Fruit fly (Drosophila melanogaster): ENCODE data around the gene sens-2.
A peak's percentile ranks its signal among the peaks of the same experiment; 100 is the strongest.

The sens-2 gene

DNA sequence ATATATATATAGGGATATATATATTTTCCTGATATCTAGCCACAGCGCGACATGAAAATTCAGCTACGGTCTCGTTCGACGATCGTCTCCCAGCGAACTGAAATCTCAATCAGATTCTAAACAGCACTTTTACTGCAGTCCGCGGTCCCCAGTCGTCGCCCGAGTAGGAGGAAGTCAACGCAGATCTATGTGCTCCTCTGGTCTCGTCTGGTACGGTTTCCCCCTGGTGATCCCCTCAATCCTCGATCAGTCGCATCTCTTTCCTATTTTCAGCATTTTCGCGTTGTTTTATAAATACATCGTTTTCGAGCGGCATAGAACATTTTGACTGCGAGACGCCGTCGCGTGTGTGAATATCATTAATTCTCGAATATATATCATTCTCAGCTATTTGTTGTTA is 49.1 kb upstream of the sens-2 start, which contains the start of gene LUBEL:
Gene LUBEL (minus strand): TSS at position 101 of the 400 bp plus-strand sequence.
- TF ChIP-seq stc (GFP tag; IDR thresholded peaks at IDR 0.05) (no peak), Trl (optimal IDR thresholded peaks at IDR 0.05) (no peak), Trl (GFP tag; optimal IDR thresholded peaks at IDR 0.05) (no peak), eve (GFP tag; optimal IDR thresholded peaks at IDR 0.05) (no peak), sd (tag; optimal IDR thresholded peaks at IDR 0.05) (peak; percentile 21), CG10543 (GFP tag; optimal IDR thresholded peaks at IDR 0.05) (peak; percentile 29), shn (GFP tag; optimal IDR thresholded peaks at IDR 0.05) (no peak), crol (GFP tag; IDR thresholded peaks at IDR 0.05) (peak; percentile 36; the same call in 1 of the 2 replicates), Myb (GFP tag; optimal IDR thresholded peaks at IDR 0.05) (no peak), danr (GFP tag; IDR thresholded peaks at IDR 0.05) (no peak), CG4730 (GFP tag; IDR thresholded peaks at IDR 0.05) (no peak), Aef1 (GFP tag; IDR thresholded peaks at IDR 0.05) (no peak), hbn (GFP tag; IDR thresholded peaks at IDR 0.05; ENCODE audit: partially characterized antibody) (no peak), gro (GFP tag; optimal IDR thresholded peaks at IDR 0.05) (no peak), CG12769 (tag; optimal IDR thresholded peaks at IDR 0.05) (peak; percentile 86)

DNA sequence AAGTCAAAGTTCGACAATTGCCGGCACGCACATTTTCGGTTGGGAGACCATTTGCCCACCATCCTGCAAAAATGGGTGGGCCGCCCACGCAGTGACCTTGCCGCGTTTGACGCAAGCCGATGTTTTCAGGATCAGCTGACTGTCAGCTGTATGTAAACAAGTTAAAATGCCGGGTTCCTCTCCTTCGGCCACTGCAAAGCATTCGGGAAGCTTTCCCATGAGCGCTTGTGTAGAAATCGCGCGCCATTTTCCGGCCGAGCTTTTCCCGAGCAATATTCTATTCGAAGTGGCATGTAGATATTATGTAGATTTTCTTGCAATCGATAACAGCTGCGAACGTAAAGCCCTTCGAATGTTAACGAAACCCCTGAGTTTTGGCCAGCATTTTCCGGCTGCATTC is 48.1 kb upstream of the sens-2 start, which contains the start of gene CG17378:
Gene CG17378 (plus strand): TSS at position 397 of the 400 bp plus-strand sequence.
- TF ChIP-seq CG16815 (GFP tag; optimal IDR thresholded peaks at IDR 0.05) = no peak
- TF ChIP-seq Dref (GFP tag; IDR thresholded peaks at IDR 0.05) = 0 out of 2 replicates have a peak, but pooled peaks have one; percentile 30
- TF ChIP-seq CG10979 (tag; optimal IDR thresholded peaks at IDR 0.05) = no peak
- no peak for TF ChIP-seq lola (GFP tag; optimal IDR thresholded peaks at IDR 0.05)
- TF ChIP-seq CG8765 (GFP tag; IDR thresholded peaks at IDR 0.05) = no peak
- TF ChIP-seq CG10274 (GFP tag; optimal IDR thresholded peaks at IDR 0.05) = no peak
- no peak for TF ChIP-seq Ravus (GFP tag; IDR thresholded peaks at IDR 0.05)
- TF ChIP-seq chm (GFP tag; IDR thresholded peaks at IDR 0.05) = no peak
- TF ChIP-seq amos (GFP tag; IDR thresholded peaks at IDR 0.05; ENCODE audit: partially characterized antibody) = no peak; the same call in 1 of the 2 replicates
- TF ChIP-seq Bgb (GFP tag; IDR thresholded peaks at IDR 0.05; ENCODE audit: partially characterized antibody) = peak; percentile 49; the same call in 1 of the 2 replicates
- no peak for TF ChIP-seq ap (GFP tag; IDR thresholded peaks at IDR 0.05)
- no peak for TF ChIP-seq crol (GFP tag; IDR thresholded peaks at IDR 0.05)
- TF ChIP-seq CG43689 (GFP tag; IDR thresholded peaks at IDR 0.05) = no peak
- no peak for TF ChIP-seq TFAM (GFP tag; optimal IDR thresholded peaks at IDR 0.05)
- no peak for TF ChIP-seq mirr (GFP tag; optimal IDR thresholded peaks at IDR 0.05)
- TF ChIP-seq Deaf1 (tag; optimal IDR thresholded peaks at IDR 0.05) = peak; percentile 75
- no peak for TF ChIP-seq Rx (GFP tag; IDR thresholded peaks at IDR 0.05)
- no peak for TF ChIP-seq ara (GFP tag; IDR thresholded peaks at IDR 0.05)
- no peak for TF ChIP-seq CG1529 (GFP tag; optimal IDR thresholded peaks at IDR 0.05)
- TF ChIP-seq Lim3 (GFP tag; IDR thresholded peaks at IDR 0.05) = no peak
- TF ChIP-seq rib (GFP tag; IDR thresholded peaks at IDR 0.05) = no peak
- TF ChIP-seq Abd-B (GFP tag; optimal IDR thresholded peaks at IDR 0.05) = no peak
- no peak for TF ChIP-seq sim (GFP tag; IDR thresholded peaks at IDR 0.05)
- no peak for TF ChIP-seq tgo (GFP tag; IDR thresholded peaks at IDR 0.05)
- TF ChIP-seq CG34422 (GFP tag; IDR thresholded peaks at IDR 0.05) = peak; percentile 62; the same call in 1 of the 3 replicates
- peak; percentile 60 for TF ChIP-seq CG12769 (tag; optimal IDR thresholded peaks at IDR 0.05)
- no peak for TF ChIP-seq BtbVII (GFP tag; optimal IDR thresholded peaks at IDR 0.05)
- no peak for TF ChIP-seq CG7928 (GFP tag; optimal IDR thresholded peaks at IDR 0.05)
- TF ChIP-seq CG32767 (GFP tag; IDR thresholded peaks at IDR 0.05) = 0 out of 2 replicates have a peak, but pooled peaks have one; percentile 7
- TF ChIP-seq CG15601 (tag; optimal IDR thresholded peaks at IDR 0.05) = no peak
- no peak for TF ChIP-seq CG18011 (GFP tag; optimal IDR thresholded peaks at IDR 0.05)
- no peak for TF ChIP-seq CG13123 (GFP tag; optimal IDR thresholded peaks at IDR 0.05)
- no peak for TF ChIP-seq CG11456 (GFP tag; IDR thresholded peaks at IDR 0.05)
- no peak for TF ChIP-seq Hmr (GFP tag; optimal IDR thresholded peaks at IDR 0.05)
- peak; percentile 23 for TF ChIP-seq Dp (GFP tag; optimal IDR thresholded peaks at IDR 0.05)
- no peak for TF ChIP-seq CG1603 (tag; optimal IDR thresholded peaks at IDR 0.05)
- no peak for TF ChIP-seq CG15073 (GFP tag; optimal IDR thresholded peaks at IDR 0.05)
- no peak for TF ChIP-seq Hey (tag; optimal IDR thresholded peaks at IDR 0.05)

Measured in whole organism, embryonic.